Worm (Caenorhabditis elegans): ENCODE results near the gene bcs-1.

- TF ChIP-seq nhr-120 (GFP tag; IDR thresholded peaks at IDR 0.05) (no peak), snpc-1.3 (tag; optimal IDR thresholded peaks at IDR 0.05; ENCODE audit: insufficient read depth) (no peak), ztf-25 (GFP tag; IDR thresholded peaks at IDR 0.05) (no peak)
These were observed 39.6 kb upstream of the bcs-1 start, which contains the start of gene gldi-7 for ce11 chrII:8531181-8531759.

Data from whole organism, young adult.